Worm (Caenorhabditis elegans): ENCODE results near the gene nhr-78.

nhr-78 gene

DNA sequence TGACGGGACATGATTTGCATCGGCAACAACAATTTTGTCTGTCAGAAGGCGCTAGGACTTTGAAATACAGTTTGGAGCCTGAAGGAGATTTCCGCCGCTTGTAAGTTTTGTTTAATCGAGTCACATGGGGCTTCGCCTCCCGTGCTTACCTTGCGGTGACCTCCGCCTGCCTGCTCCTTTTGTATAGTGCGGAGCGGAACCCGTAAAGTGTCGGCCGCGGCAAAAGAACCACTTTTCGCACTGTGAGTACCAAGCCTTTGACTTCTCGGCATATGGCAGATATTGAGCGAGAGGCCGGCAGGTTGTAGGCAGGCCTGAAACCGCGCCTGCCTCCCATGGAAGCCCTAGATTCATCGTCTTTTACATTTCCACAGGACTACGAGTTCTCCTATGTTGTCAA is 11.7 kb downstream of the nhr-78 start:
- TF ChIP-seq set-16 (GFP tag; IDR thresholded peaks at IDR 0.05) (peak; percentile 60; the same call in 1 of the 2 replicates), dmd-8 (GFP tag; IDR thresholded peaks at IDR 0.05) (0 out of 2 replicates have a peak, but pooled peaks have one; percentile 35), ceh-20 (GFP tag; IDR thresholded peaks at IDR 0.05) (no peak)

DNA sequence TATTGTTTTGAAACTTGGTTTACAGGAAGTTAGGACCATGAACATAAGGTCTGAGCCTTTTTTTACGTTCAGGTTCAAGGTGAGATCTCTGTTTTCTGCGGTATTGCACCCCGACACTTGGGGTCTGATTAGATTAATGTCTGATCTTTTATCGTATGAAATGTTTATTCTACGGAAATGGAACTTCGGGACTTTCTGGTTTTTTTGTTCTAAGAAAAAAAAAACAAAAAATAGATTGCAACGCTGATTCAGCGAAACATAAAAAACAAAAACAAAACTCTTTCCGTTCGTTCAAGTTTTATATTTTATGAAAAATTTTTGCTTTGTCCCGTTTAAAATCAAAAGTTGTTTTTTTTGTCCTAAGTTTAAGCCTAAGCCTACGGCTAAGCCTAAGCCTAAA is 12.5 kb downstream of the nhr-78 start, which contains the start of gene F36A4.5:
F36A4.5 (plus strand) TSS at position 301 of the 400 bp plus-strand sequence.
- TF ChIP-seq dpl-1 (GFP tag; optimal IDR thresholded peaks at IDR 0.05) (no peak), lim-7 (GFP tag; IDR thresholded peaks at IDR 0.05) (no peak), jun-1 (tag; optimal IDR thresholded peaks at IDR 0.05) (no peak)

DNA sequence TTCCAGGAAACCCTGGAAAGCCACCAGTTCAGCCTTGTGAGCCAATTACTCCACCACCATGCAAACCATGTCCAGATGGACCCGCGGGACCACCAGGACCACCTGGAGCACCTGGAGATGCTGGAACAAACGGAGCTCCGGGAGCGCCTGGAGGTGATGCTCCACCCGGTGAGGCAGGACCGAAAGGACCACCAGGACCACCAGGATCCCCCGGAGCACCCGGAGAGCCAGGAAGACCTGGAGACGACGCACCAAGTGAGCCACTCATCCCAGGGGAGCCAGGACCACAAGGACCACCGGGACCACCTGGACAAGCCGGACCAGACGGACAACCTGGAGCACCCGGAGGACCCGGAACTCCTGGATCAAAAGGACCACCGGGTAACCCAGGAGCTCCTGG is 13.0 kb downstream of the nhr-78 start:
- TF ChIP-seq skn-1 (tag; optimal IDR thresholded peaks at IDR 0.05), result no peak
- no peak for TF ChIP-seq D1046.2 (GFP tag; IDR thresholded peaks at IDR 0.05)
- no peak for TF ChIP-seq ctbp-1 (GFP tag; IDR thresholded peaks at IDR 0.05)
- TF ChIP-seq php-3 (GFP tag; IDR thresholded peaks at IDR 0.05), result 0 out of 2 replicates have a peak, but pooled peaks have one; percentile 24
- TF ChIP-seq lin-38 (GFP tag; IDR thresholded peaks at IDR 0.05), result no peak
- TF ChIP-seq tra-1 (GFP tag; IDR thresholded peaks at IDR 0.05), result no peak
- no peak for TF ChIP-seq daf-12 (tag; optimal IDR thresholded peaks at IDR 0.05)
- TF ChIP-seq ceh-62 (tag; optimal IDR thresholded peaks at IDR 0.05), result no peak
- peak; percentile 55; the same call in 1 of the 2 replicates for TF ChIP-seq pha-4 (GFP tag; IDR thresholded peaks at IDR 0.05)
- TF ChIP-seq pha-4 (tag; optimal IDR thresholded peaks at IDR 0.05), result no peak
- no peak for TF ChIP-seq duxl-1 (tag; optimal IDR thresholded peaks at IDR 0.05; ENCODE audit: poor library complexity)
- TF ChIP-seq lin-1 (GFP tag; IDR thresholded peaks at IDR 0.05), result no peak
- TF ChIP-seq nhr-76 (tag; optimal IDR thresholded peaks at IDR 0.05), result no peak
- no peak for TF ChIP-seq mdt-29 (GFP tag; IDR thresholded peaks at IDR 0.05)
- TF ChIP-seq gei-8 (GFP tag; optimal IDR thresholded peaks at IDR 0.05), result no peak
- TF ChIP-seq set-16 (GFP tag; IDR thresholded peaks at IDR 0.05), result peak; percentile 98
- TF ChIP-seq nhr-77 (tag; optimal IDR thresholded peaks at IDR 0.05), result no peak
- TF ChIP-seq F49E8.2 (tag; optimal IDR thresholded peaks at IDR 0.05; ENCODE audit: borderline replicate concordance), result no peak
- no peak for TF ChIP-seq ceh-28 (tag; optimal IDR thresholded peaks at IDR 0.05)
- no peak for TF ChIP-seq R02D3.7 (tag; optimal IDR thresholded peaks at IDR 0.05)
- no peak for TF ChIP-seq aly-2 (tag; optimal IDR thresholded peaks at IDR 0.05)
- no peak for TF ChIP-seq snpc-4 (tag; optimal IDR thresholded peaks at IDR 0.05)

DNA sequence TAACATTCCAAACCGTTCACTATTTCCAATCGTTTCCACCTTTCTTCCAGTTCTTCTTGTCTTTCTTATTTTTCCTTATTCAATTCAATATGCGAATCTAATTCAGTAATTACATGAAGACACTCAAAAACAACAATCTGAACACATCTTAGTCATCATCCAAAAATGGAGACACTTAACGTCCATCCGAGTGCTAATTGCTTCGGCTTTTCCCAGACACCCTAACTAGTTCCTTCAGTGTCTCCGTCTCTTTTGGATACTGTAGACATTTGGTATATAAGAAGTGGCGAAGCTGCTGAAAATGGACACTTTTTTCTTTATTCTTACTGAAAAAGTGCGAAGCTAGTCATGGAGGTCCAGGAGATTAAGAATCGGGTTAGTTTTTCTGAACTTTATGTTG is 14.7 kb downstream of the nhr-78 start, which contains the start of gene col-33:
col-33 (plus strand) TSS at position 301 of the 400 bp plus-strand sequence.
- TF ChIP-seq sdz-12 (GFP tag; optimal IDR thresholded peaks at IDR 0.05) (no peak), lin-13 (GFP tag; optimal IDR thresholded peaks at IDR 0.05) (no peak), F37D6.2 (tag; optimal IDR thresholded peaks at IDR 0.05) (no peak), Y5F2A.4 (GFP tag; optimal IDR thresholded peaks at IDR 0.05) (no peak), aha-1 (tag) (no peak), lin-38 (GFP tag; IDR thresholded peaks at IDR 0.05) (no peak), nhr-111 (GFP tag; optimal IDR thresholded peaks at IDR 0.05) (no peak), pha-4 (GFP tag; IDR thresholded peaks at IDR 0.05) (no peak), pha-4 (tag; optimal IDR thresholded peaks at IDR 0.05) (no peak), ces-1 (GFP tag; optimal IDR thresholded peaks at IDR 0.05) (no peak), aly-2 (tag; optimal IDR thresholded peaks at IDR 0.05) (no peak), hlh-30 (tag; optimal IDR thresholded peaks at IDR 0.05; ENCODE audit: insufficient read depth) (no peak), F49E8.2 (tag; optimal IDR thresholded peaks at IDR 0.05; ENCODE audit: borderline replicate concordance) (no peak), nhr-102 (tag; optimal IDR thresholded peaks at IDR 0.05) (no peak), attf-4 (tag; optimal IDR thresholded peaks at IDR 0.05) (no peak), nhr-6 (tag; optimal IDR thresholded peaks at IDR 0.05) (no peak), php-3 (GFP tag; IDR thresholded peaks at IDR 0.05) (no peak), fos-1 (tag; optimal IDR thresholded peaks at IDR 0.05) (no peak), ceh-20 (GFP tag; IDR thresholded peaks at IDR 0.05) (no peak), mxl-3 (GFP tag; optimal IDR thresholded peaks at IDR 0.05) (no peak)
